Worm (Caenorhabditis elegans) whole organism, L4 larva: Measurements from ENCODE around the gene cfz-2.

ENCODE experiments used
- Y48G9A.11 ChIP-seq: fragments of 200-800 bp; sonication (Bioruptor generic); IDR thresholded peaks from 2 replicates; pipeline ENCODE4 v1.3.6; 2022; ENCODE audit warnings: missing genetic modification reagents, missing genetic modification characterization, missing compliant biosample characterization
- Y75B8A.6 ChIP-seq: fragments of 200-800 bp; sonication (Bioruptor generic); IDR thresholded peaks from 2 replicates; pipeline ENCODE4 v1.3.6; 2022; ENCODE audit warnings: missing genetic modification reagents, missing genetic modification characterization, missing compliant biosample characterization
- ZK337.2 ChIP-seq: fragments of 200-800 bp; sonication (Bioruptor generic); IDR thresholded peaks from 2 replicates; pipeline ENCODE4 v1.3.6; 2022; ENCODE audit warnings: missing genetic modification reagents, missing genetic modification characterization, missing compliant biosample characterization
- aha-1 ChIP-seq: fragments of 150-350 bp; peaks from one replicate; lab custom pipeline; 2014; ENCODE audit warnings: missing biosample characterization, missing genetic modification characterization
- aly-2 ChIP-seq: sonication (generic microtip); optimal IDR thresholded peaks from 2 replicates; lab custom pipeline; 2018; ENCODE audit warnings: missing biosample characterization, missing genetic modification characterization
- attf-4 ChIP-seq: sonication (generic microtip); optimal IDR thresholded peaks from 3 replicates; lab custom pipeline; 2017; ENCODE audit warnings: missing biosample characterization, missing genetic modification characterization
- ceh-20 ChIP-seq: fragments of 200-800 bp; sonication (Bioruptor generic); IDR thresholded peaks from 2 replicates; pipeline ENCODE4 v1.3.6; 2022; ENCODE audit warnings: missing genetic modification reagents, missing genetic modification characterization, missing compliant biosample characterization
- ceh-44 ChIP-seq: fragments of 200-800 bp; sonication (Bioruptor generic); IDR thresholded peaks from 2 replicates; pipeline ENCODE4 v1.3.6; 2022; ENCODE audit warnings: missing genetic modification reagents, missing genetic modification characterization, missing compliant biosample characterization
- ceh-82 ChIP-seq: sonication (generic microtip); optimal IDR thresholded peaks from 2 replicates; lab custom pipeline; 2017; ENCODE audit warnings: missing biosample characterization, missing genetic modification characterization
- ces-1 ChIP-seq: fragments of 150-350 bp; sonication (generic microtip); optimal IDR thresholded peaks from 4 replicates; lab custom pipeline; 2014; ENCODE audit warnings: missing biosample characterization, missing genetic modification reagents, missing genetic modification characterization
- ctbp-1 ChIP-seq: fragments of 200-800 bp; sonication (Bioruptor generic); IDR thresholded peaks from 2 replicates; pipeline ENCODE4 v1.3.6; 2022; ENCODE audit warnings: missing genetic modification reagents, missing genetic modification characterization, missing compliant biosample characterization
- daf-16 ChIP-seq, 3 experiments: sonication (generic microtip); optimal IDR thresholded peaks; 2 replicates each; lab custom pipeline; 2016 to 2017; ENCODE audit warnings: missing genetic modification characterization in 3 of 3, missing genetic modification reagents in 3 of 3, mild to moderate bottlenecking in 2 of 3, missing compliant biosample characterization in 2 of 3, missing biosample characterization in 1 of 3, moderate library complexity in 1 of 3
- daf-19 ChIP-seq: fragments of 200-800 bp; sonication (Bioruptor generic); conservative IDR thresholded peaks from 2 replicates; pipeline ENCODE4 v1.3.6; 2022; ENCODE audit warnings: missing genetic modification characterization, missing compliant biosample characterization
- dmd-6 ChIP-seq: fragments of 200-800 bp; sonication (Bioruptor generic); IDR thresholded peaks from 2 replicates; pipeline ENCODE4 v1.3.6; 2022; ENCODE audit warnings: missing genetic modification reagents, missing genetic modification characterization, missing compliant biosample characterization
- dmd-8 ChIP-seq: fragments of 200-800 bp; sonication (Bioruptor generic); IDR thresholded peaks from 2 replicates; pipeline ENCODE4 v1.3.6; 2022; ENCODE audit warnings: missing genetic modification characterization, missing compliant biosample characterization
- dmd-9 ChIP-seq: fragments of 200-800 bp; sonication (Bioruptor generic); IDR thresholded peaks from 2 replicates; pipeline ENCODE4 v1.3.6; 2022; ENCODE audit warnings: missing genetic modification reagents, missing genetic modification characterization, missing compliant biosample characterization
- duxl-1 ChIP-seq: sonication (generic microtip); optimal IDR thresholded peaks from 2 replicates; lab custom pipeline; 2016; ENCODE audit warnings: mild to moderate bottlenecking, missing genetic modification characterization, moderate library complexity, missing compliant biosample characterization; ENCODE audit not compliant: poor library complexity
- egl-27 ChIP-seq: sonication (generic microtip); optimal IDR thresholded peaks from 3 replicates; lab custom pipeline; 2017; ENCODE audit warnings: missing biosample characterization, missing genetic modification reagents, missing genetic modification characterization
- egl-43 ChIP-seq: fragments of 200-800 bp; sonication (Bioruptor generic); IDR thresholded peaks from 2 replicates; pipeline ENCODE4 v1.3.6; 2022; ENCODE audit warnings: missing genetic modification reagents, missing genetic modification characterization, missing compliant biosample characterization
- gei-8 ChIP-seq: fragments of 200-800 bp; sonication (Bioruptor generic); optimal IDR thresholded peaks from 2 replicates; lab custom pipeline; 2018; ENCODE audit warnings: mild to moderate bottlenecking, missing genetic modification characterization, missing compliant biosample characterization
- hlh-11 ChIP-seq: fragments of 200-800 bp; sonication (Bioruptor generic); optimal IDR thresholded peaks from 2 replicates; lab custom pipeline; 2018; ENCODE audit warnings: mild to moderate bottlenecking, missing genetic modification characterization, missing compliant biosample characterization
- hmg-1.1 ChIP-seq: fragments of 200-800 bp; sonication (Bioruptor generic); IDR thresholded peaks from 2 replicates; pipeline ENCODE4 v1.3.6; 2022; ENCODE audit warnings: missing genetic modification reagents, missing genetic modification characterization, missing compliant biosample characterization
- lin-13 ChIP-seq: fragments of 150-350 bp; optimal IDR thresholded peaks from 2 replicates; lab custom pipeline; 2014; ENCODE audit warnings: missing biosample characterization, missing genetic modification reagents, missing genetic modification characterization
- lin-29 ChIP-seq: fragments of 200-800 bp; sonication (Bioruptor generic); IDR thresholded peaks from 2 replicates; pipeline ENCODE4 v1.3.6; 2022; ENCODE audit warnings: missing genetic modification reagents, missing genetic modification characterization, missing compliant biosample characterization
- lin-38 ChIP-seq: fragments of 200-800 bp; sonication (Bioruptor generic); IDR thresholded peaks from 2 replicates; pipeline ENCODE4 v1.3.6; 2022; ENCODE audit warnings: missing genetic modification reagents, missing genetic modification characterization, missing compliant biosample characterization
- madf-9 ChIP-seq: fragments of 200-800 bp; sonication (Bioruptor generic); conservative IDR thresholded peaks from 2 replicates; pipeline ENCODE4 v1.3.6; 2022; ENCODE audit warnings: missing genetic modification reagents, missing genetic modification characterization, missing compliant biosample characterization
- mxl-2 ChIP-seq: fragments of 200-800 bp; sonication (Bioruptor generic); conservative IDR thresholded peaks from 2 replicates; pipeline ENCODE4 v1.3.6; 2022; ENCODE audit warnings: missing genetic modification reagents, missing genetic modification characterization, missing compliant biosample characterization
- mxl-3 ChIP-seq: fragments of 200-800 bp; sonication (Bioruptor generic); optimal IDR thresholded peaks from 2 replicates; lab custom pipeline; 2018; ENCODE audit warnings: mild to moderate bottlenecking, missing genetic modification characterization, missing compliant biosample characterization
- nhr-25 ChIP-seq: sonication (generic microtip); optimal IDR thresholded peaks from 2 replicates; lab custom pipeline; 2017; ENCODE audit warnings: missing genetic modification characterization, mild to moderate bottlenecking, missing compliant biosample characterization, antibody characterized with exemption, moderate library complexity, borderline replicate concordance; ENCODE audit not compliant: insufficient read depth
- nhr-41 ChIP-seq: fragments of 200-800 bp; sonication (Bioruptor generic); IDR thresholded peaks from 2 replicates; pipeline ENCODE4 v1.3.6; 2022; ENCODE audit warnings: missing genetic modification reagents, missing genetic modification characterization, missing compliant biosample characterization
- nhr-48 ChIP-seq: sonication (generic microtip); optimal IDR thresholded peaks from 2 replicates; lab custom pipeline; 2016; ENCODE audit warnings: mild to moderate bottlenecking, missing genetic modification characterization, missing compliant biosample characterization
- nhr-6 ChIP-seq: fragments of 150-350 bp; optimal IDR thresholded peaks from 2 replicates; lab custom pipeline; 2014; ENCODE audit warnings: missing biosample characterization, missing genetic modification characterization
- nhr-77 ChIP-seq: fragments of 150-350 bp; optimal IDR thresholded peaks from 2 replicates; lab custom pipeline; 2014; ENCODE audit warnings: missing biosample characterization, missing genetic modification characterization
- skn-1 ChIP-seq: fragments of 150-350 bp; optimal IDR thresholded peaks from 2 replicates; lab custom pipeline; 2014; ENCODE audit warnings: missing biosample characterization, missing genetic modification characterization
- snpc-4 ChIP-seq: fragments of 150-350 bp; optimal IDR thresholded peaks from 2 replicates; lab custom pipeline; 2014; ENCODE audit warnings: missing biosample characterization, missing genetic modification characterization
- spr-1 ChIP-seq: sonication (generic microtip); optimal IDR thresholded peaks from 2 replicates; lab custom pipeline; 2016; ENCODE audit warnings: mild to moderate bottlenecking, missing genetic modification characterization, missing compliant biosample characterization
- tag-97 ChIP-seq: fragments of 200-800 bp; sonication (Bioruptor generic); IDR thresholded peaks from 2 replicates; pipeline ENCODE4 v1.3.6; 2022; ENCODE audit warnings: missing genetic modification characterization, missing compliant biosample characterization
- tra-1 ChIP-seq: fragments of 200-800 bp; sonication (Bioruptor generic); IDR thresholded peaks from 2 replicates; pipeline ENCODE4 v1.3.6; 2022; ENCODE audit warnings: missing genetic modification reagents, missing genetic modification characterization, missing compliant biosample characterization
- unc-130 ChIP-seq: sonication (generic microtip); optimal IDR thresholded peaks from 2 replicates; lab custom pipeline; 2016; ENCODE audit warnings: missing genetic modification reagents, missing genetic modification characterization, missing compliant biosample characterization
- unc-62 ChIP-seq, 3 experiments: fragments of 150-350 bp in 1 of 3; sonication (generic microtip); optimal IDR thresholded peaks in 2 of 3; peaks in 1 of 3; 1 replicate in 1 of 3; 2 replicates in 2 of 3; lab custom pipeline; 2014 to 2017; ENCODE audit warnings: missing biosample characterization in 3 of 3, missing genetic modification characterization in 3 of 3, missing genetic modification reagents in 3 of 3, missing genotype in 1 of 3
- vab-7 ChIP-seq: fragments of 200-800 bp; sonication (Bioruptor generic); IDR thresholded peaks from 2 replicates; pipeline ENCODE4 v1.3.6; 2022; ENCODE audit warnings: missing genetic modification reagents, missing genetic modification characterization, missing compliant biosample characterization
- zip-11 ChIP-seq: fragments of 200-800 bp; sonication (Bioruptor generic); IDR thresholded peaks from 2 replicates; pipeline ENCODE4 v1.3.6; 2022; ENCODE audit warnings: missing genetic modification characterization, missing compliant biosample characterization
- ztf-7 ChIP-seq: fragments of 150-350 bp; optimal IDR thresholded peaks from 2 replicates; lab custom pipeline; 2014; ENCODE audit warnings: missing biosample characterization, missing genetic modification characterization

Gene cfz-2

ce11 chrV:3424341-3424740 lies 20.3 kb downstream of the cfz-2 start, which contains the start of gene srab-21:
srab-21 (minus strand) TSS chrV:3424441.
- no peak for TF ChIP-seq vab-7 (GFP tag; lab: Robert Waterston, UW)
- no peak for TF ChIP-seq attf-4 (tag; lab: Kevin White, UChicago)
- no peak for TF ChIP-seq Y75B8A.6 (GFP tag; lab: Robert Waterston, UW)
- peak in 1 of 2 experiments; percentile 15 for TF ChIP-seq unc-62 (GFP tag; optimal IDR thresholded peaks at IDR 0.05 in 1 of 2; lab: Kevin White, UChicago)
- TF ChIP-seq unc-62 (tag; optimal IDR thresholded peaks at IDR 0.05; lab: Kevin White, UChicago) = no peak

- TF ChIP-seq aly-2 (tag; lab: Kevin White, UChicago) (no peak), unc-62 (GFP tag; optimal IDR thresholded peaks at IDR 0.05 in 1 of 2; lab: Kevin White, UChicago) (peak in 1 of 2 experiments; percentile 61), unc-62 (tag; optimal IDR thresholded peaks at IDR 0.05; lab: Kevin White, UChicago) (no peak)
Observed at ce11 chrV:3417928-3418327, 26.7 kb downstream of the cfz-2 start, which contains the start of gene T20D4.3. T20D4.3 (plus strand) TSS chrV:3418228.

- TF ChIP-seq ceh-82 (tag; lab: Kevin White, UChicago) = no peak
- 0 out of 2 replicates have a peak, but pooled peaks have one; percentile 15 for TF ChIP-seq dmd-6
Observed at ce11 chrV:3413010-3413409, 31.7 kb downstream of the cfz-2 start, which contains the start of gene txt-11. txt-11 (plus strand) TSS chrV:3413310.

ce11 chrV:3410098-3410570 lies 34.5 kb downstream of the cfz-2 start, which contains the start of gene arrd-22:
arrd-22 (plus strand) TSS chrV:3410520.
- TF ChIP-seq duxl-1 (peak; percentile 75), tag-97 (no peak), hmg-1.1 (no peak), snpc-4 (tag; lab: Kevin White, UChicago) (no peak), lin-29 (GFP tag; lab: Robert Waterston, UW) (no peak), nhr-6 (no peak), ces-1 (GFP tag; lab: Kevin White, UChicago) (peak; percentile 4), Y48G9A.11 (GFP tag; lab: Robert Waterston, UW) (no peak), nhr-77 (tag; lab: Kevin White, UChicago) (no peak), skn-1 (tag; lab: Kevin White, UChicago) (no peak), aha-1 (tag; lab: Kevin White, UChicago) (peak; percentile 36), lin-38 (GFP tag; lab: Robert Waterston, UW) (no peak), ceh-20 (no peak), gei-8 (GFP tag; lab: Kevin White, UChicago) (no peak), unc-130 (GFP tag; lab: Kevin White, UChicago) (no peak), mxl-3 (GFP tag; lab: Kevin White, UChicago) (no peak), egl-27 (tag; lab: Kevin White, UChicago) (no peak), egl-43 (no peak), nhr-41 (GFP tag; lab: Robert Waterston, UW) (no peak), daf-16 (GFP tag; optimal IDR thresholded peaks at IDR 0.05; lab: Kevin White, UChicago) (no peak), daf-16 (tag; optimal IDR thresholded peaks at IDR 0.05; lab: Kevin White, UChicago) (no peak), zip-11 (GFP tag; lab: Robert Waterston, UW) (no peak), vab-7 (GFP tag; lab: Robert Waterston, UW) (no peak), daf-19 (GFP tag; lab: Robert Waterston, UW) (no peak), madf-9 (GFP tag; lab: Robert Waterston, UW) (no peak), nhr-48 (tag; lab: Kevin White, UChicago) (peak; percentile 23), mxl-2 (GFP tag; lab: Robert Waterston, UW) (no peak), tra-1 (GFP tag; lab: Robert Waterston, UW) (0 out of 2 replicates have a peak, but pooled peaks have one; percentile 35), dmd-8 (GFP tag; lab: Robert Waterston, UW) (no peak), hlh-11 (peak; percentile 43), attf-4 (tag; lab: Kevin White, UChicago) (no peak), spr-1 (tag; lab: Kevin White, UChicago) (no peak), ctbp-1 (no peak), ztf-7 (no peak), dmd-9 (GFP tag; lab: Robert Waterston, UW) (no peak), ZK337.2 (no peak), ceh-44 (GFP tag; lab: Robert Waterston, UW) (no peak), nhr-25 (tag; lab: Kevin White, UChicago) (no peak), lin-13 (GFP tag; lab: Kevin White, UChicago) (no peak)
